Worm (Caenorhabditis elegans) whole organism, L3 larva: ENCODE measurements around the gene F13H8.5.

Experiments used
- ama-1 ChIP-seq: fragments of 150-350 bp; optimal IDR thresholded peaks from 2 replicates; lab custom pipeline; 2018
- ceh-82 ChIP-seq: fragments of 150-350 bp; optimal IDR thresholded peaks from 2 replicates; lab custom pipeline; 2014; ENCODE audit warnings: missing biosample characterization, missing genetic modification characterization
- fkh-10 ChIP-seq: sonication (generic microtip); optimal IDR thresholded peaks from 2 replicates; lab custom pipeline; 2017; ENCODE audit warnings: missing biosample characterization, missing genetic modification reagents, missing genetic modification characterization
- fos-1 ChIP-seq: fragments of 150-350 bp; optimal IDR thresholded peaks from 2 replicates; lab custom pipeline; 2014; ENCODE audit warnings: missing biosample characterization, missing genetic modification characterization
- nhr-25 ChIP-seq: sonication (generic microtip); optimal IDR thresholded peaks from 2 replicates; lab custom pipeline; 2017; ENCODE audit warnings: missing biosample characterization, missing genetic modification characterization
- sea-2 ChIP-seq: fragments of 150-350 bp; sonication (generic microtip); optimal IDR thresholded peaks from 4 replicates; lab custom pipeline; 2014; ENCODE audit warnings: missing biosample characterization, missing genetic modification reagents, missing genetic modification characterization
- zag-1 ChIP-seq: fragments of 150-350 bp; optimal IDR thresholded peaks from 2 replicates; lab custom pipeline; 2014; ENCODE audit warnings: missing biosample characterization, missing genetic modification characterization

DNA sequence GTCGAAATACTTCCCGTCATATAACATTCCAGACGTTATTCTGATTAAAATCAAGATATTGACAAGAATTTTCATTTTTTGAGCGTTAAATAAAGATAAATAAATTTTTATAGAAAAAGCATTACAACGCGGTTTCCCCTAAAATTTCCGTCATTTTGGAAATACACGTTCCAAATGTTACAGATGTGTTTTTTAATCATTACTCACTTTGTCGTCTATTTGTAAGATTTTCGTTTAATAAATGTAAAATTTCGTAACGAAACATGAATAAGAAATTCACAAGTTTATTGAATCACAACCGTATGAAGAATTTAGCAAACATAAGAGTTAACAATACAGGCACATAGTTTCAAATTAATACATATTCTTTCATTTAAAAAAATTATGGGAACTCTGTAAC lies 53.0 kb downstream of the F13H8.5 start, which contains the start of gene C30B5.17:
- no peak for TF ChIP-seq nhr-25
- no peak for TF ChIP-seq ceh-82 (tag; lab: Kevin White, UChicago)
- no peak for TF ChIP-seq fos-1 (tag; lab: Kevin White, UChicago)
- no peak for TF ChIP-seq ama-1
- TF ChIP-seq sea-2: no peak
- no peak for TF ChIP-seq zag-1 (tag; lab: Kevin White, UChicago)
- TF ChIP-seq fkh-10: no peak
